Worm (Caenorhabditis elegans): ENCODE data around the gene lido-12.

- no peak for TF ChIP-seq pes-1 (GFP tag; IDR thresholded peaks at IDR 0.05)
- TF ChIP-seq B0310.2 (tag; optimal IDR thresholded peaks at IDR 0.05) = no peak
- no peak for TF ChIP-seq ama-1 (optimal IDR thresholded peaks at IDR 0.05)
- TF ChIP-seq scrt-1 (GFP tag; IDR thresholded peaks at IDR 0.05) = no peak
- no peak for TF ChIP-seq hnd-1 (tag; optimal IDR thresholded peaks at IDR 0.05)
- TF ChIP-seq hmbx-1 (tag; optimal IDR thresholded peaks at IDR 0.05) = no peak
- no peak for TF ChIP-seq ceh-13 (GFP tag; optimal IDR thresholded peaks at IDR 0.05)
- TF ChIP-seq flt-1 (GFP tag; IDR thresholded peaks at IDR 0.05) = no peak
- no peak for TF ChIP-seq sea-1 (GFP tag; conservative IDR thresholded peaks at IDR 0.05)
- no peak for TF ChIP-seq tbx-11 (GFP tag; IDR thresholded peaks at IDR 0.05)
- no peak for TF ChIP-seq hmg-4 (GFP tag; optimal IDR thresholded peaks at IDR 0.05)
- TF ChIP-seq ceh-36 (tag; optimal IDR thresholded peaks at IDR 0.05) = no peak
- no peak for TF ChIP-seq aly-1 (tag; optimal IDR thresholded peaks at IDR 0.05)
Measured at ce11 chrII:3034914-3035313, 29.3 kb downstream of the lido-12 start.
